Worm (Caenorhabditis elegans) whole organism, L2 larva: ENCODE data around the gene ZK185.2.
A peak's percentile ranks its signal among the peaks of the same experiment; 100 is the strongest.

Source experiments
- F13H6.1 ChIP-seq: sonication (generic microtip); optimal IDR thresholded peaks from 2 replicates; lab custom pipeline; 2016; ENCODE audit warnings: missing genetic modification characterization, missing compliant biosample characterization
- Y55F3AM.14 ChIP-seq: fragments of 200-800 bp; sonication (Bioruptor generic); optimal IDR thresholded peaks from 2 replicates; lab custom pipeline; 2018; ENCODE audit warnings: mild to moderate bottlenecking, missing genetic modification characterization, missing compliant biosample characterization
- alr-1 ChIP-seq: fragments of 150-350 bp; optimal IDR thresholded peaks from 2 replicates; lab custom pipeline; 2014; ENCODE audit warnings: missing biosample characterization, missing genetic modification characterization
- aly-2 ChIP-seq: fragments of 150-350 bp; optimal IDR thresholded peaks from 2 replicates; lab custom pipeline; 2014; ENCODE audit warnings: missing biosample characterization, missing genetic modification characterization
- ceh-16 ChIP-seq: fragments of 150-350 bp; optimal IDR thresholded peaks from 2 replicates; lab custom pipeline; 2014; ENCODE audit warnings: missing biosample characterization, missing genetic modification characterization
- ceh-82 ChIP-seq: fragments of 150-350 bp; optimal IDR thresholded peaks from 2 replicates; lab custom pipeline; 2014; ENCODE audit warnings: missing biosample characterization, missing genetic modification characterization
- crh-2 ChIP-seq: sonication (generic microtip); optimal IDR thresholded peaks from 2 replicates; lab custom pipeline; 2017; ENCODE audit warnings: missing biosample characterization, missing genetic modification characterization
- elt-1 ChIP-seq: fragments of 150-350 bp; optimal IDR thresholded peaks from 2 replicates; lab custom pipeline; 2014; ENCODE audit warnings: missing biosample characterization, missing genetic modification characterization
- elt-3 ChIP-seq: sonication (generic microtip); optimal IDR thresholded peaks from 2 replicates; lab custom pipeline; 2017; ENCODE audit warnings: missing biosample characterization, missing genetic modification characterization
- fos-1 ChIP-seq: fragments of 150-350 bp; optimal IDR thresholded peaks from 2 replicates; lab custom pipeline; 2014; ENCODE audit warnings: missing biosample characterization, missing genetic modification characterization
- lin-11 ChIP-seq: fragments of 150-350 bp; sonication (generic microtip); optimal IDR thresholded peaks from 2 replicates; lab custom pipeline; 2014; ENCODE audit warnings: missing biosample characterization, missing genetic modification characterization, inconsistent platforms, mixed read lengths
- lin-13 ChIP-seq: fragments of 150-350 bp; optimal IDR thresholded peaks from 2 replicates; lab custom pipeline; 2014; ENCODE audit warnings: missing biosample characterization, missing genetic modification reagents, missing genetic modification characterization
- mbf-1 ChIP-seq: sonication (generic microtip); optimal IDR thresholded peaks from 2 replicates; lab custom pipeline; 2017; ENCODE audit warnings: missing biosample characterization, missing genetic modification characterization
- nhr-10 ChIP-seq: sonication (generic microtip); optimal IDR thresholded peaks from 2 replicates; lab custom pipeline; 2017; ENCODE audit warnings: missing biosample characterization, missing genetic modification characterization
- nhr-11 ChIP-seq: fragments of 150-350 bp; optimal IDR thresholded peaks from 2 replicates; lab custom pipeline; 2014; ENCODE audit warnings: missing biosample characterization, missing genetic modification characterization
- nhr-12 ChIP-seq: fragments of 150-350 bp; optimal IDR thresholded peaks from 2 replicates; lab custom pipeline; 2014; ENCODE audit warnings: missing biosample characterization, missing genetic modification characterization
- nhr-129 ChIP-seq: fragments of 150-350 bp; optimal IDR thresholded peaks from 2 replicates; lab custom pipeline; 2014; ENCODE audit warnings: missing biosample characterization, missing genetic modification characterization
- nhr-23 ChIP-seq: fragments of 150-350 bp; optimal IDR thresholded peaks from 2 replicates; lab custom pipeline; 2014; ENCODE audit warnings: missing biosample characterization, missing genetic modification reagents, missing genetic modification characterization
- nhr-25 ChIP-seq: fragments of 150-350 bp; sonication (generic microtip); optimal IDR thresholded peaks from 3 replicates; lab custom pipeline; 2014; ENCODE audit warnings: missing biosample characterization, missing genetic modification characterization
- nhr-6 ChIP-seq: fragments of 150-350 bp; optimal IDR thresholded peaks from 2 replicates; lab custom pipeline; 2014; ENCODE audit warnings: missing biosample characterization, missing genetic modification characterization
- peb-1 ChIP-seq: fragments of 150-350 bp; optimal IDR thresholded peaks from 2 replicates; lab custom pipeline; 2014; ENCODE audit warnings: missing biosample characterization, missing genetic modification characterization
- sem-4 ChIP-seq: fragments of 150-350 bp; optimal IDR thresholded peaks from 2 replicates; lab custom pipeline; 2014; ENCODE audit warnings: missing biosample characterization, missing genetic modification reagents, missing genetic modification characterization
- skn-1 ChIP-seq: sonication (generic microtip); optimal IDR thresholded peaks from 2 replicates; lab custom pipeline; 2017; ENCODE audit warnings: missing biosample characterization, missing genetic modification characterization
- sma-3 ChIP-seq: sonication (generic microtip); optimal IDR thresholded peaks from 2 replicates; lab custom pipeline; 2016; ENCODE audit warnings: missing genetic modification reagents, missing genetic modification characterization, missing compliant biosample characterization
- sma-9 ChIP-seq, 2 experiments: fragments of 150-350 bp in 1 of 2; sonication (generic microtip) in 1 of 2; optimal IDR thresholded peaks; 2 replicates each; lab custom pipeline; 2014 to 2016; ENCODE audit warnings: missing genetic modification characterization in 2 of 2, mild to moderate bottlenecking in 1 of 2, missing biosample characterization in 1 of 2, missing compliant biosample characterization in 1 of 2, missing genetic modification reagents in 1 of 2, moderate library complexity in 1 of 2
- snpc-4 ChIP-seq: fragments of 150-350 bp; optimal IDR thresholded peaks from 2 replicates; lab custom pipeline; 2014; ENCODE audit warnings: missing biosample characterization, missing genetic modification characterization
- unc-39 ChIP-seq: fragments of 150-350 bp; optimal IDR thresholded peaks from 2 replicates; lab custom pipeline; 2014; ENCODE audit warnings: missing biosample characterization, missing genetic modification characterization
- unc-62 ChIP-seq: fragments of 150-350 bp; optimal IDR thresholded peaks from 2 replicates; lab custom pipeline; 2014; ENCODE audit warnings: missing biosample characterization, missing genetic modification reagents, missing genetic modification characterization
- zag-1 ChIP-seq: fragments of 150-350 bp; optimal IDR thresholded peaks from 2 replicates; lab custom pipeline; 2014; ENCODE audit warnings: missing biosample characterization, missing genetic modification characterization
- ztf-1 ChIP-seq: fragments of 200-800 bp; sonication (Bioruptor generic); conservative IDR thresholded peaks from 2 replicates; pipeline ENCODE4 v1.3.6; 2022; ENCODE audit warnings: missing genetic modification characterization, missing compliant biosample characterization
- ztf-11 ChIP-seq: sonication (generic microtip); optimal IDR thresholded peaks from 2 replicates; lab custom pipeline; 2017; ENCODE audit warnings: missing biosample characterization, missing genetic modification characterization

Gene ZK185.2

ce11 chrIV:4526724-4527123 is 9.6 kb upstream of the ZK185.2 start:
- TF ChIP-seq elt-3 (tag; lab: Kevin White, UChicago) (no peak), nhr-10 (tag; lab: Kevin White, UChicago) (no peak), ceh-82 (tag; lab: Kevin White, UChicago) (no peak)
- TF ChIP-seq, all 48 proteins: peak for 0

- TF ChIP-seq fos-1 (tag; lab: Kevin White, UChicago): peak; percentile 77
- TF ChIP-seq peb-1 (tag; lab: Kevin White, UChicago): no peak
- no peak for TF ChIP-seq nhr-6 (tag; lab: Kevin White, UChicago)
- TF ChIP-seq sem-4: no peak
- TF ChIP-seq sma-9 (GFP tag; optimal IDR thresholded peaks at IDR 0.05; lab: Kevin White, UChicago): peak; percentile 35
- TF ChIP-seq sma-9 (tag; optimal IDR thresholded peaks at IDR 0.05; lab: Kevin White, UChicago): no peak
- no peak for TF ChIP-seq ceh-16
- TF ChIP-seq nhr-25: no peak
These were observed 6.2 kb upstream of the ZK185.2 start, which contains the start of gene ZK185.3 for ce11 chrIV:4530170-4530569. ZK185.3 (minus strand) TSS chrIV:4530432.

- TF ChIP-seq elt-3 (tag; lab: Kevin White, UChicago) (no peak), Y55F3AM.14 (GFP tag; lab: Kevin White, UChicago) (no peak), nhr-23 (tag; lab: Kevin White, UChicago) (no peak), sem-4 (no peak), aly-2 (tag; lab: Kevin White, UChicago) (no peak), F13H6.1 (no peak), ztf-1 (GFP tag; lab: Robert Waterston, UW) (no peak), nhr-12 (tag; lab: Kevin White, UChicago) (no peak), mbf-1 (tag; lab: Kevin White, UChicago) (no peak), nhr-11 (tag; lab: Kevin White, UChicago) (no peak), skn-1 (no peak)
These were observed 3.3 kb upstream of the ZK185.2 start, which contains the start of gene ZK185.4 for ce11 chrIV:4533025-4533424. ZK185.4 (minus strand) TSS chrIV:4533125.

ce11 chrIV:4538672-4539071 is 2.3 kb downstream of the ZK185.2 start:
- TF ChIP-seq snpc-4 (tag; lab: Kevin White, UChicago) (peak; percentile 86), sma-9 (GFP tag; optimal IDR thresholded peaks at IDR 0.05; lab: Kevin White, UChicago) (no peak), sma-9 (tag; optimal IDR thresholded peaks at IDR 0.05; lab: Kevin White, UChicago) (no peak), unc-62 (GFP tag; lab: Kevin White, UChicago) (no peak)

ce11 chrIV:4541195-4541594 is 4.8 kb downstream of the ZK185.2 start:
- TF ChIP-seq sem-4 (no peak), ztf-11 (tag; lab: Kevin White, UChicago) (no peak)

ce11 chrIV:4542972-4543371 is 6.6 kb downstream of the ZK185.2 start:
- no peak for TF ChIP-seq nhr-129 (tag; lab: Kevin White, UChicago)
- no peak for TF ChIP-seq sma-3 (GFP tag; lab: Kevin White, UChicago)
- TF ChIP-seq lin-11 (tag; lab: Kevin White, UChicago): no peak
- no peak for TF ChIP-seq nhr-10 (tag; lab: Kevin White, UChicago)
- no peak for TF ChIP-seq lin-13
- no peak for TF ChIP-seq elt-1 (tag; lab: Kevin White, UChicago)
- TF ChIP-seq alr-1 (tag; lab: Kevin White, UChicago): no peak
- no peak for TF ChIP-seq nhr-12 (tag; lab: Kevin White, UChicago)
- no peak for TF ChIP-seq nhr-11 (tag; lab: Kevin White, UChicago)
- no peak for TF ChIP-seq fos-1 (tag; lab: Kevin White, UChicago)
- no peak for TF ChIP-seq F13H6.1
- no peak for TF ChIP-seq sma-9 (GFP tag; optimal IDR thresholded peaks at IDR 0.05; lab: Kevin White, UChicago)
- TF ChIP-seq sma-9 (tag; optimal IDR thresholded peaks at IDR 0.05; lab: Kevin White, UChicago): no peak
- no peak for TF ChIP-seq nhr-23 (tag; lab: Kevin White, UChicago)

ce11 chrIV:4544215-4544614 is 7.9 kb downstream of the ZK185.2 start:
- no peak for TF ChIP-seq unc-39 (tag; lab: Kevin White, UChicago)
- no peak for TF ChIP-seq ceh-82 (tag; lab: Kevin White, UChicago)
- TF ChIP-seq elt-3 (tag; lab: Kevin White, UChicago): no peak
- peak; percentile 45 for TF ChIP-seq fos-1 (tag; lab: Kevin White, UChicago)
- no peak for TF ChIP-seq zag-1 (tag; lab: Kevin White, UChicago)
- no peak for TF ChIP-seq nhr-129 (tag; lab: Kevin White, UChicago)
- TF ChIP-seq crh-2 (tag; lab: Kevin White, UChicago): peak; percentile 56
